Worm (Caenorhabditis elegans) whole organism, dauer: Measurements from ENCODE around the gene C08F1.8.
"Not testable (repeated sequence)": the region's sequence is repeated elsewhere in the genome, so short reads cannot be mapped to it uniquely, and the experiment has no call there.

Experiments
- unc-62 ChIP-seq: sonication (generic microtip); optimal IDR thresholded peaks from 2 replicates; lab custom pipeline; 2017; ENCODE audit warnings: missing biosample characterization, missing genetic modification reagents, missing genetic modification characterization

Gene C08F1.8

DNA sequence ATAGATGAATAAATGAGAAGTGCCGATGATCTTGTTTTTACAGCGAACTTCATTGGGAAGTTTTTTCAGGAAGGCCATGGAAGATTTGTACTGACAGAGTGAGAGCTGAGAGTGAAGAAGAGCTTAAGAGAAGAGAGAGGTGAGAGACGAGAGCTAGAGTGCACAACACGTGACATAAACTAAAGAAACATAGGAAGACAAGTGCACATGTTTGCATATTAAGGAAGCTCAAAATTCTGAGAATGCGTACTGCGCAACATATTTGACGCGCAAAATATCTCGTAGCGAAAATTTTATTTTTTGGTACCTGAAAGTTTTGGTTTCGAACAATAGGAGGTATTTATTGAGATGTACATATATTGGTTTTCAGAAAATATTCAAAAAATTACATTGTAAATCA lies at the start of gene C08F1.8:
TSS of gene C08F1.8 (minus strand) at position 101 of the 400 bp plus-strand sequence.
- TF ChIP-seq unc-62, result no peak

DNA sequence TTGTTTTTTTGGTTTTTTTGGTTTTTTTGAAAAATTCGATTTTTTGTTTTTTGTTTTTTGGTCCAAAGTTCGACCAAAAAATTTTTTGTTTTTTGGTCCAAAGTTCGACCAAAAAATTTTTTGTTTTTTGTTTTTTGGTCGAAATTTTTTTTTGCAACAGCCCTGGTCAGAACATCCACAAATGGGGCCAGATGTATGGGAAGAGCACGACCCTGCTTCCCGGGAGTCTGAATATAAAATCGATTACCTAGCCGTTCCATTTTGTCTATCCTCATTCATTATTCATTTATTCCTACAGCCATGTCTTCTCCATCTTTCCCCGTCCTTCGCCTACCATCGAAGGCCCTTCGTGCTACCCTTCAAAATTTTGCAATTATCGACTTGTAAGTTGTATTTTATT lies 46.0 kb upstream of the C08F1.8 start, which contains the start of gene fbxb-95:
TSS of gene fbxb-95 (plus strand) at position 301 of the 400 bp plus-strand sequence.
- not testable (repeated sequence) for TF ChIP-seq unc-62

DNA sequence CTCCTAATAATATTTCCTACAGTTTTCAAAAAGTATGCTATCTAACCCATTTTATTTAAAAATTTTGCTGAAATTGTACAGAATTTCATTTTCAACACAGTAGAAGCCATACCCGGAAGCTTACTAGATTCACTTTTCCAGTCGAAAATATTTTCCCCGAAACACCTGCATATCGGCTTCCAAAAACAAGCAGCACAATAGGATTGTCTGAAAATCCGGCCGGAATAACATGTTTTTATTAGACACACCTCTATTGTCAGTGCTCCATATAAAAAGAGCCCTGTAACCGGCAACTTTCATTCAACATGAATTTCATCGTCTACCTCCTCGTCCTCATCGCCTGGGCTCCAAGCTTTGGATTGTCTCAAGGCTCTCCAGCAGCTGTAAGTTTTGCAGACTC lies 44.4 kb upstream of the C08F1.8 start, which contains the start of gene C52E2.2:
TSS of gene C52E2.2 (plus strand) at position 301 of the 400 bp plus-strand sequence.
- TF ChIP-seq unc-62, result no peak

ce11 chrII:1851716-1852115 lies 43.6 kb upstream of the C08F1.8 start:
- TF ChIP-seq unc-62, result no peak

ce11 chrII:1850840-1851294 lies 42.8 kb upstream of the C08F1.8 start, which contains the start of gene C52E2.3:
Gene C52E2.3 (plus strand): TSS chrII:1851244.
- no peak for TF ChIP-seq unc-62

DNA sequence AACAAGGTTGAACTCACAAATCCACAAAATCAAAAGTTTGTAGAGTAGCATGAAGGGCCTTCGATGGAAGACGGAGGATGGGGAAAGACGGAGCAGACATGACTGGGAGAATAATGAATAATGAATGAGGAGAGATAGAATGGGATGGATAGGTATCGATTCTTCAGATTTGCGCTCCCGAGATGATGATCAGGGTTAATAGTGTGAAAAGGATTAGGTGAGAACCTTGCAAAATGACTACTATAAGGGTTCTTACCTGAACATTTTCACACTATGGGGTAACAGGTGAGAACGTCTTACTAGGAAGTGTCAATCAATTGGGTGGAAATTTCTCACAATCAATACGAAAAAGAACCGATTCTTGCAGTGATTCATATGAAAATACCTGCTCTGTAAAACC lies 42.2 kb upstream of the C08F1.8 start, which contains the start of gene fbxb-96:
TSS of gene fbxb-96 (minus strand) at position 101 of the 400 bp plus-strand sequence.
- no peak for TF ChIP-seq unc-62

ce11 chrII:1848109-1848508 lies 40.0 kb upstream of the C08F1.8 start, which contains the start of gene fbxb-97:
Gene fbxb-97 (minus strand): TSS chrII:1848161.
- TF ChIP-seq unc-62, result no peak

ce11 chrII:1844552-1844951 lies 36.4 kb upstream of the C08F1.8 start:
- no peak for TF ChIP-seq unc-62

DNA sequence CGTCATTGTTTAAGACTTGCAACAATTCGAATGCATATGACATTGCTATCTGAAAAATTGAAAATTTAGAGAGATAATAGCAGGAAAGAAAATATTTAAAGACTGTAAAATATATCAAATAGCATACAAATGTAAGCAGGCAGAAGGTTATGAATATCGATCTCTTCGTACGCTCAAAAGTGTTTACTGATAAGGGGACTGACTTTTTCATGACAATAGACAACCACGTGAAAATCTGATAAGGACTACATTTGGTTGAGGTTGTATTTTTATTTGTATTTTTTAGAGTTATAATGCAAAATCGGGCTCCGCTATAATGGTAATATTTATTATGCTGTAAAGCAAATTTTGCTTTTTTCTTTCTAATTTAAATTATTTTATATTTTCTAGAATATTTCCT lies 34.8 kb upstream of the C08F1.8 start, which contains the start of the genes C52E2.5 and C52E2.4:
TSS of gene C52E2.5 (minus strand) at position 43 of the 400 bp plus-strand sequence.
TSS of gene C52E2.4 (plus strand) at position 252 of the 400 bp plus-strand sequence.
- no peak for TF ChIP-seq unc-62

DNA sequence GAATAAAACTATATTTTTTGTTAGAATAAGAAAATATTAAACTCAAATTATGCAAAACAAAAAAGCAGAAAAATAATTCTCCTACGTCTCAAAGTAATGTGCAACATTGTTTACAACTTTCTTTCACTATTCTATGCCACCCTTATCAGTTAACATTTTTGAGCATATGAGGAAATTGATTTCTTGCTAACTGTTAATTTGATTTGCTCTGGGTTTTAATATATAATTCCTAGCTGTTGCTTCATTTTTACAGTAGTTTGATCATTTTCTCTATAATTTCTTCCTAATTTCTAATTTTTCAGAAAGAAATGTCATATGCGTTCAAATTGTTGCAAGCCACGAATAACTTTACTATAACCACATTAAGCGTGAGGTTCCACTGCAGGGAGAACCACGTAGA lies 28.1 kb upstream of the C08F1.8 start, which contains the start of gene T08E11.1:
TSS of gene T08E11.1 (plus strand) at position 301 of the 400 bp plus-strand sequence.
- TF ChIP-seq unc-62, result no peak

ce11 chrII:1831883-1832388 lies 23.8 kb upstream of the C08F1.8 start, which contains the start of gene math-39:
Gene math-39 (plus strand): TSS chrII:1832338.
- TF ChIP-seq unc-62, result no peak

ce11 chrII:1830182-1830682 lies 22.1 kb upstream of the C08F1.8 start, which contains the start of gene math-40:
Gene math-40 (plus strand): TSS chrII:1830632.
- no peak for TF ChIP-seq unc-62

DNA sequence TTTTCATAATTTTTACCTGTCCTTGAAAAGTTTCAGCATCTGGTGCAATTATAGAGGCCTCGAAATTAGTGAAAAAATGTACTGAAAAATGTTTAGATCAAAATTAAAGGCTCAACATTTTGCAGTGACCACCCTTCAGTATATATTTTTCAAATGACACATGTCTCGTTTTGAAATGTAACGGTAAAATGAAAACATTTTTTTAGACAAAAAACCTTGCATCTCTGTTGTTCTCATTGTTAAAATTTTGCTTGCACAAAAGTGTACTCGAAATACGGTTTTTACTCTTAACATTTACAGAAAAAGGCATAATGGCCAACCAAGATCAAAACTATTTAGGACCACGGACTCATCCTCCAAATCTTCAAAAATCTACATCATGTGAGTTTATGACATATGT lies 16.2 kb upstream of the C08F1.8 start, which contains the start of gene math-41:
TSS of gene math-41 (plus strand) at position 301 of the 400 bp plus-strand sequence.
- not testable (repeated sequence) for TF ChIP-seq unc-62

DNA sequence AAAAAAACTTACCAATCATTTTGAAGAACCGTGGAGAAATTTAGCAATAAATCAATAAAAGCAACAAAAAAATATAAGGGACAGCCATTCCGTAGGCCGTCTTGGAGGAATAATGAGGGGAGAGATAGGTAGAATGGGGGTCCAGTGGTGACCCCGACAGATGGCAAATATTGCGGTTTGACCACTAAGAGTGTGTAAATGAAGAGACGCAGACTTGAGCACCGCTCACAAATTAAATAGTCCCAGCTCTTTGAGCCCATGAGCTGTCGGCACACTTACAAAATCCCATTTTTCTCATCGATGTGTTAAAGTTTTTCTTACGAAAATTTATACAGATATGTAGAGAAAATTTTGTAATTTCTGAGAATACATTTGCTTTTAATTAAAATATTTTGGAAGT lies 12.7 kb upstream of the C08F1.8 start, which contains the start of gene fbxa-3:
TSS of gene fbxa-3 (minus strand) at position 101 of the 400 bp plus-strand sequence.
- no peak for TF ChIP-seq unc-62

DNA sequence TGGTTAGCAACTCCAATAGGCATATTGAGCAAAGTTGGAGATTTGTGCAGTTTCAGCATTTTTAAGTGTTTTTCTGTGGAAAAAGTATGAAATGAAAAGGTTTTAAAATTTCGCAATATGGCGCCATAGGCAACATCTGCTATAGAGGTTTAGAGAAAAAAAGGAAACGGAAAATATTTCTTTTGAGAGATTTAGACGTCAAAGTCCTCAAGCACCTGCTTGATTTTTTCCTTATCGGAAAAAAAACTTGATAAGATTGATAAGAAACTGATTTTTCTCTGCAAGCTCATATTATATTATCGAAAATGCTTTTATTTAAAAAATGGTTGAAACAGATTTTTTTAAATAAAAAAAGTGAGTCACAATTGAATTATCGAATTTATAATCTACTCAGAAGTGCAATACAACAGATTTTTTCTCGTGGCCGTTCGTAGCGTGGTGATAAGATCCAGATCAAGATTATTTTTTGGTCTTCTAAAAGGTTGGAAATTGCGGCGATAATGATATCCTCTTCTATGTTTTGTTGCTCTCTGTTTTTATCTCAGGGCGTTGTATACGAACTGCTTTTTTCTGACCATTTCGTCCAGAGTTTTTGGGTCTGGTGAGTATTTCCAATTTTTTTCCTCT lies 11.9 kb upstream of the C08F1.8 start, which contains the start of gene fbxc-19:
TSS of gene fbxc-19 (plus strand) at position 536 of the 627 bp plus-strand sequence.
- TF ChIP-seq unc-62, result no peak

DNA sequence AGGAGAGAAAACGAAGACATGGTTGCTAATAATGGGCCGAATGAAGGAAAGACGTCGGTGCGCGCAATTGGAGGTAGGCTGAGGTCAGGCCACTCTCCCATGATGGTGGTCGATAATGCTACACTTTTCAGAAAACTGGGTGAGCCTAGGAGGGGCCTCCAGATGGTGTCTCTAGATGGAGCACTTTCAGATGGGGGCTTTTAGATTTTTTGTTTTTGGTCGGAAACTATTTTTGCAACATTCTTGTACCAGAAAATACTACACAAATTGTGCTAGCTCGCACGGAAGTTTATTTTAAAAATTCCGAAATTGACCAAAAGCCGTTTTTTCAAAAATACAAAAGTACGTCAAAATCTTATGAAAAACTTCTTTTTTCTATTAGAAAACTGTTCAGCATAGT lies 10.2 kb upstream of the C08F1.8 start, which contains the start of gene fbxb-10:
TSS of gene fbxb-10 (minus strand) at position 101 of the 400 bp plus-strand sequence.
- no peak for TF ChIP-seq unc-62

- TF ChIP-seq unc-62, result no peak
These were observed 7.9 kb upstream of the C08F1.8 start for ce11 chrII:1816053-1816452.
